Worm (Caenorhabditis elegans) whole organism, early embryonic: ENCODE measurements around the gene mlt-11.

Experiments
- B0310.2 ChIP-seq: sonication (generic microtip); optimal IDR thresholded peaks from 2 replicates; lab custom pipeline; 2016; ENCODE audit warnings: mild to moderate bottlenecking, missing genetic modification characterization, missing compliant biosample characterization
- F13C5.2 ChIP-seq: sonication (generic microtip); optimal IDR thresholded peaks from 2 replicates; lab custom pipeline; 2017; ENCODE audit warnings: mild to moderate bottlenecking, missing genetic modification characterization, inconsistent platforms, missing compliant biosample characterization
- aly-1 ChIP-seq: sonication (generic microtip); optimal IDR thresholded peaks from 2 replicates; lab custom pipeline; 2016; ENCODE audit warnings: missing genetic modification characterization, missing compliant biosample characterization
- ama-1 ChIP-seq: fragments of 150-350 bp; optimal IDR thresholded peaks from 2 replicates; lab custom pipeline; 2014
- ceh-13 ChIP-seq: fragments of 200-800 bp; sonication (Bioruptor generic); optimal IDR thresholded peaks from 2 replicates; lab custom pipeline; 2018; ENCODE audit warnings: mild to moderate bottlenecking, missing genetic modification characterization, missing compliant biosample characterization
- ceh-36 ChIP-seq: sonication (generic microtip); optimal IDR thresholded peaks from 2 replicates; lab custom pipeline; 2016; ENCODE audit warnings: missing genetic modification characterization, inconsistent platforms, missing compliant biosample characterization
- ets-7 ChIP-seq: sonication (generic microtip); optimal IDR thresholded peaks from 2 replicates; lab custom pipeline; 2016; ENCODE audit warnings: missing genotype, missing genetic modification characterization, missing compliant biosample characterization
- flt-1 ChIP-seq: fragments of 200-800 bp; sonication (Bioruptor generic); IDR thresholded peaks from 2 replicates; pipeline ENCODE4 v1.3.6; 2022; ENCODE audit warnings: missing genetic modification characterization, missing compliant biosample characterization
- hmbx-1 ChIP-seq: sonication (generic microtip); optimal IDR thresholded peaks from 2 replicates; lab custom pipeline; 2016; ENCODE audit warnings: mild to moderate bottlenecking, missing genetic modification characterization, missing compliant biosample characterization
- hmg-4 ChIP-seq: fragments of 200-800 bp; sonication (Bioruptor generic); optimal IDR thresholded peaks from 2 replicates; lab custom pipeline; 2018; ENCODE audit warnings: mild to moderate bottlenecking, missing genetic modification characterization, missing compliant biosample characterization
- hnd-1 ChIP-seq: sonication (generic microtip); optimal IDR thresholded peaks from 2 replicates; lab custom pipeline; 2016; ENCODE audit warnings: missing genetic modification characterization, missing compliant biosample characterization
- pes-1 ChIP-seq: fragments of 200-800 bp; sonication (Bioruptor generic); IDR thresholded peaks from 2 replicates; pipeline ENCODE4 v1.3.6; 2022; ENCODE audit warnings: missing genetic modification reagents, missing genetic modification characterization, missing compliant biosample characterization
- scrt-1 ChIP-seq: fragments of 200-800 bp; sonication (Bioruptor generic); IDR thresholded peaks from 2 replicates; pipeline ENCODE4 v1.3.6; 2022; ENCODE audit warnings: missing genetic modification characterization, missing compliant biosample characterization
- sea-1 ChIP-seq: fragments of 200-800 bp; sonication (Bioruptor generic); conservative IDR thresholded peaks from 2 replicates; pipeline ENCODE4 v1.3.6; 2022; ENCODE audit warnings: missing genetic modification characterization, missing compliant biosample characterization
- tbx-11 ChIP-seq: fragments of 200-800 bp; sonication (Bioruptor generic); IDR thresholded peaks from 2 replicates; pipeline ENCODE4 v1.3.6; 2022; ENCODE audit warnings: missing genetic modification characterization, missing compliant biosample characterization
- tbx-37 ChIP-seq: fragments of 200-800 bp; sonication (Bioruptor generic); conservative IDR thresholded peaks from 2 replicates; pipeline ENCODE4 v1.3.6; 2022; ENCODE audit warnings: missing genetic modification reagents, missing genetic modification characterization, missing compliant biosample characterization
- tra-4 ChIP-seq: sonication (generic microtip); optimal IDR thresholded peaks from 2 replicates; lab custom pipeline; 2017; ENCODE audit warnings: missing genetic modification characterization, missing compliant biosample characterization

mlt-11 gene

DNA sequence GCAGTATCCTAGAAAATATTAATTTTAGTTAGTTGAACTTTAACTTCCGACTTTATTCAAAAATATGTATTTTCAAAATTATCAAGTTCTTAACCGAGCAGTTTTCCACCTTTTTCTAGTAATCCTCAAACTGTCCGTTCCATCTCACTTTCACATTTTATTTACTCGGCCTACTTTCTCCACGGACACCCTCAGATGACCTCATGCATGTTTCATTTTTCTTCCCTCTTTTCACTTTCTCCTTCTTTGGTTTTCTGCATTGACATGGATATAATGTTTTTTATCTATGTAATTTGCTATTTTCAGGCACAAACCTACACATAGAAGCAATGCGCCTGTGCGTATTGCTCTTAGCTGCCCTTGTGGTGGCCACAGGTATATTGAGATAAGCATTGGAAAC is at the start of gene mlt-11:
mlt-11 (plus strand) TSS at position 301 of the 400 bp plus-strand sequence.
- no peak for TF ChIP-seq hmbx-1
- no peak for TF ChIP-seq tbx-37 (GFP tag; lab: Robert Waterston, UW)
- TF ChIP-seq scrt-1 (GFP tag; lab: Robert Waterston, UW) = no peak
- no peak for TF ChIP-seq ceh-13 (GFP tag; lab: Kevin White, UChicago)
- TF ChIP-seq F13C5.2 (tag; lab: Kevin White, UChicago) = no peak
- no peak for TF ChIP-seq hnd-1 (tag; lab: Kevin White, UChicago)
- TF ChIP-seq tbx-11 (GFP tag; lab: Robert Waterston, UW) = no peak

DNA sequence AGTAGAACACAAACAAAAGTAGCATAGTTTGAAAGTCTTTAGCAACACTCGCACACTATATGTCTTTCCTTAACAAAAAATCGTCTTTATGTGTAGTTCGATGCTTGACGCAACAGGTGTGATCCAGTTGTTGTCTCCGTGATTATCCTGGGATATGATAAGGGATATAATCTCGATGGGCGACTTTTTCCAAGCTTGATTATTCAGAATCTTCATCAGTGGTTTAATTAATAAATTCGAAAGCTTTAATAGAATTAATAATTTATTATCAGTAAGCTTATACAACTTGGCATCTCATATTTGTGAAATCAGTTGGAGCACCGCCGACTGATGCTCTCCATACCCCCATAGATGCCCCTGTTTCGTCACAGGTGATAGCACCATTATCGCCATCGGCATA is 48.4 kb upstream of the mlt-11 start, which contains the start of gene F46B3.7:
F46B3.7 (minus strand) TSS at position 101 of the 400 bp plus-strand sequence.
- TF ChIP-seq ets-7 (tag; lab: Kevin White, UChicago) = no peak
- TF ChIP-seq scrt-1 (GFP tag; lab: Robert Waterston, UW) = no peak
- no peak for TF ChIP-seq hnd-1 (tag; lab: Kevin White, UChicago)
- no peak for TF ChIP-seq F13C5.2 (tag; lab: Kevin White, UChicago)
- TF ChIP-seq tra-4 (tag; lab: Kevin White, UChicago) = no peak
- TF ChIP-seq flt-1 (GFP tag; lab: Robert Waterston, UW) = no peak
- TF ChIP-seq pes-1 (GFP tag; lab: Robert Waterston, UW) = no peak
- TF ChIP-seq ama-1 (lab: Kevin White, UChicago) = no peak
- no peak for TF ChIP-seq tbx-11 (GFP tag; lab: Robert Waterston, UW)
- TF ChIP-seq aly-1 = no peak
- no peak for TF ChIP-seq tbx-37 (GFP tag; lab: Robert Waterston, UW)
- TF ChIP-seq B0310.2 (tag; lab: Kevin White, UChicago) = no peak
- no peak for TF ChIP-seq hmg-4 (GFP tag; lab: Kevin White, UChicago)
- TF ChIP-seq ceh-36 (tag; lab: Kevin White, UChicago) = no peak
- no peak for TF ChIP-seq ceh-13 (GFP tag; lab: Kevin White, UChicago)
- no peak for TF ChIP-seq sea-1
- TF ChIP-seq hmbx-1 = no peak

DNA sequence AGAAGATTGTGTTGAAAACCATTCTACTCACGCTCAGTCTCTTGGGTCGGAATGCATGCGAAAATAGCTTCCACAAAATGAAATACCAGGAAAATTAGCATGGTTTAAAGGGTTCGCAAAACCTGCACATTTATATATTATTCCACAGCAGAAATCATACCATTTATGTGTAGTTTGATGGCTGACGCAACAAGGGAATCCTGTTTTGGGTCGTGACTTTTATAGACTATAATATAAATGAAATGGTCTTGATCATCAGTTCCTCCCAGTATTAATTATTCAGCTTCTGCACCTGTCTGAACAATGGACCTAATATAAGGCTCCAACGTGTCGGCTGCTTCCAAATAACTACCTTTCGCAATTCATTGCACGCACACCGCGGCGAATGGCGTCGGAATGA is 43.9 kb upstream of the mlt-11 start, which contains the start of gene F46B3.8:
F46B3.8 (minus strand) TSS at position 101 of the 400 bp plus-strand sequence.
- TF ChIP-seq ceh-13 (GFP tag; lab: Kevin White, UChicago) (no peak), pes-1 (GFP tag; lab: Robert Waterston, UW) (no peak), hnd-1 (tag; lab: Kevin White, UChicago) (no peak), scrt-1 (GFP tag; lab: Robert Waterston, UW) (no peak), ama-1 (lab: Kevin White, UChicago) (no peak), F13C5.2 (tag; lab: Kevin White, UChicago) (no peak), ets-7 (tag; lab: Kevin White, UChicago) (no peak)

DNA sequence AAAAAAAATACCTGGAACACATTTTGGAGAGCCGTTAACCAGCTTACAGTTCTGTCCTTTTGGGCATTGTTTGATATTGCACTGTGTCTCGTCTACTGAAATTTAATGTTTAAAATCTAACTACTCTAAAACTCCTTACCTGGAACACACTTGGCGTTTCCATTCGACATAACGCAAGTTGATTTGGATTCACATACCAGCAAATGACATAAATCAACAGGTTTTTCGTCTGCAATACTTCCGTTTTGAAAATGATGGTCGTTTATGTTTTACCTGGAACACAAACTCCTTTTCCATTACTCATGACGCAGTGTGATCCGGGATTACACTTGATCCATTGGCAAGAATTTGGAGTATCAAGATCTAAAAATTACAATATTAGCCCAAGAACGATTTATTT is 41.7 kb upstream of the mlt-11 start:
- TF ChIP-seq ceh-36 (tag; lab: Kevin White, UChicago) (no peak), F13C5.2 (tag; lab: Kevin White, UChicago) (no peak), ets-7 (tag; lab: Kevin White, UChicago) (no peak), hmbx-1 (no peak), aly-1 (no peak), ama-1 (lab: Kevin White, UChicago) (no peak), ceh-13 (GFP tag; lab: Kevin White, UChicago) (no peak), sea-1 (no peak), scrt-1 (GFP tag; lab: Robert Waterston, UW) (no peak), flt-1 (GFP tag; lab: Robert Waterston, UW) (no peak), tbx-11 (GFP tag; lab: Robert Waterston, UW) (no peak), B0310.2 (tag; lab: Kevin White, UChicago) (no peak), hmg-4 (GFP tag; lab: Kevin White, UChicago) (no peak), tbx-37 (GFP tag; lab: Robert Waterston, UW) (no peak), tra-4 (tag; lab: Kevin White, UChicago) (no peak), pes-1 (GFP tag; lab: Robert Waterston, UW) (no peak), hnd-1 (tag; lab: Kevin White, UChicago) (no peak)

DNA sequence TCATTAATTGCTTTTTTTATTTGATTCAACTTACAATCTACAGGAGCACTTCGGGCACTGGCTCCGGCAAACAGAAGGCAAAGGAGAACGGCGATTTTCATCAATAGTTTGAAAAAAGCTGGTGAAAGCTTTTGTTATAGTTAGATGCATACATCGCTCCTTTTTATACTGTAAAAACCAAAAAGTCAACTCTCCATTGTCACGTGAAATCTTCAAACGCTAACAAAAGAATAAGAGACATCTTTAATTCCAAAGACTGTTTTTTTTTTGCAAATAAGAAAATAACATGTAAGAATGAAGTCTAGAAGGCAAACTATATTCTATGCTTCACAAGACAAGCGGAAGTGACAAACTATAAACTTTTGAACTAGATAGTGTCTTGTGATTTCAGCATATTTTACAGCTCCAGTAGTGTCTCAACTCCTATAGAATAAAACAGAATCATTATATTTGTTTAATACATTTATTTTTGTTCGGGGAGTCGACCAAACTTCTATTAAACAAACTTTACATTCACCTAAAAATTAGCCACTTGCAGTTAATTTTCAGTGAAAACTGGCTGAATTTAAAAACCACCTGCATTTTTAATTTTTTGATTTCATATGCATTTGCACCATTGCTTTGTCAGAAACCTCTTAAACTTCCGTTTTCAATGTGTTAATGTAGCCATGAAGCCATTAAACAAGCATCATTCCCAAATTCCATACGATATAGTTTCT is 40.8 kb upstream of the mlt-11 start, which contains the start of the genes F46B3.9 and srz-18:
F46B3.9 (minus strand) TSS at position 101 of the 719 bp plus-strand sequence.
srz-18 (plus strand) TSS at position 669 of the 719 bp plus-strand sequence.
- TF ChIP-seq hmg-4 (GFP tag; lab: Kevin White, UChicago) (no peak), hmbx-1 (no peak), sea-1 (no peak), ama-1 (lab: Kevin White, UChicago) (no peak), tbx-37 (GFP tag; lab: Robert Waterston, UW) (no peak), B0310.2 (tag; lab: Kevin White, UChicago) (no peak), pes-1 (GFP tag; lab: Robert Waterston, UW) (no peak), flt-1 (GFP tag; lab: Robert Waterston, UW) (no peak), tbx-11 (GFP tag; lab: Robert Waterston, UW) (no peak), aly-1 (no peak), ceh-36 (tag; lab: Kevin White, UChicago) (no peak), scrt-1 (GFP tag; lab: Robert Waterston, UW) (no peak)

DNA sequence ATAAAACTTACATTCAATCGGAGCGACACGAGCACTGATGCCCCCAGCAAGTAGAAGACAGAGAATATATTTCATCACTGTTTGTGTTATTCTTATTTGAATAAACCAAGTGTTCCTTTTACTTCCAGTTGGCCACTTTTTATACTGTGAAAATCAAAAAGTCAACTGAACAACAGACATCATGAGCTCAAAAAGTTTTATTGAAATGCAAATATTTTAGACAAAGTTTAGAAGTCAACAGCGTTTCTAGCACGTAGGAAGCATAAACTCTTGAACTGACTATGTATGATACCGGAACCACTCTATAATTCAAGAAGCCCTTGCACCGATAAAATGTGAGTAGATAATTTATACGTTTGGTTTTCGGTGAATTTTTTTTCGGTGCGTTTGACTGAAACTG is 35.8 kb upstream of the mlt-11 start, which contains the start of gene F46B3.14:
F46B3.14 (minus strand) TSS at position 101 of the 400 bp plus-strand sequence.
- TF ChIP-seq tbx-37 (GFP tag; lab: Robert Waterston, UW) (no peak), sea-1 (no peak), scrt-1 (GFP tag; lab: Robert Waterston, UW) (no peak), ceh-36 (tag; lab: Kevin White, UChicago) (no peak)

DNA sequence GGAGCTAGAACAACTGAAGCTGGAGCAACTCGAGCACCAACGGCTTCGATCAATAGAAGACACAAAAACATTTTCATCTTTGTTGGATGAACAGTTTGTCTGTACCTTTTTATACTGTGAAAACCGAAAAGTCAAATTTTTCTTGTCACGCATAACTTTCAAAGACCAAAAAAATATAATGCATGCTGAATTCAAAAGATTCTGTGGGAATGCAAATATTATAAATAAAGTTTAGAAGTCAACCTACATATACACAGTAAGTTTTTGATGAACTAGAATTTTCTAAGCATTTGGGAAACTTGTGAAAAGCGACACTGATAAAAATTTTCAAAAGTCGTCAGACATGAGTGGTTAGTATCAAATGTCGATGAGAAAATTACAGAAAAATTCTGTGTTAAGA is 33.4 kb upstream of the mlt-11 start, which contains the start of gene F46B3.15:
F46B3.15 (minus strand) TSS at position 101 of the 400 bp plus-strand sequence.
- TF ChIP-seq B0310.2 (tag; lab: Kevin White, UChicago) = no peak
- TF ChIP-seq tra-4 (tag; lab: Kevin White, UChicago) = no peak
- TF ChIP-seq hnd-1 (tag; lab: Kevin White, UChicago) = no peak
- no peak for TF ChIP-seq ets-7 (tag; lab: Kevin White, UChicago)
- TF ChIP-seq flt-1 (GFP tag; lab: Robert Waterston, UW) = no peak
- no peak for TF ChIP-seq ceh-13 (GFP tag; lab: Kevin White, UChicago)
- TF ChIP-seq tbx-11 (GFP tag; lab: Robert Waterston, UW) = no peak
- no peak for TF ChIP-seq scrt-1 (GFP tag; lab: Robert Waterston, UW)
- TF ChIP-seq F13C5.2 (tag; lab: Kevin White, UChicago) = no peak
- TF ChIP-seq hmg-4 (GFP tag; lab: Kevin White, UChicago) = no peak
- TF ChIP-seq hmbx-1 = no peak
- TF ChIP-seq pes-1 (GFP tag; lab: Robert Waterston, UW) = no peak
- no peak for TF ChIP-seq sea-1
- no peak for TF ChIP-seq aly-1
- no peak for TF ChIP-seq ceh-36 (tag; lab: Kevin White, UChicago)
- no peak for TF ChIP-seq ama-1 (lab: Kevin White, UChicago)
- TF ChIP-seq tbx-37 (GFP tag; lab: Robert Waterston, UW) = no peak
